Fruit fly (Drosophila melanogaster) whole organism, prepupa: ENCODE data around the gene phu.

ENCODE experiments used
- CG10631 ChIP-seq: fragments of 200-800 bp; sonication (Bioruptor generic); optimal IDR thresholded peaks from 2 replicates; lab custom pipeline; 2016; ENCODE audit warnings: missing biosample characterization, missing genetic modification characterization
- CG11762 ChIP-seq: fragments of 200-800 bp; sonication (Bioruptor generic); optimal IDR thresholded peaks from 3 replicates; lab custom pipeline; 2016; ENCODE audit warnings: missing biosample characterization, missing genetic modification characterization; ENCODE audit not compliant: insufficient read depth
- CG15336 ChIP-seq: fragments of 200-800 bp; sonication (Bioruptor generic); IDR thresholded peaks from 2 replicates; pipeline ENCODE4 v1.3.6; 2022; ENCODE audit warnings: missing biosample characterization, missing genetic modification characterization
- CG1621 ChIP-seq: fragments of 200-800 bp; sonication (Bioruptor generic); optimal IDR thresholded peaks from 3 replicates; lab custom pipeline; 2018; ENCODE audit warnings: missing biosample characterization, mild to moderate bottlenecking, missing genetic modification characterization
- CG16779 ChIP-seq: fragments of 200-800 bp; sonication (Bioruptor generic); optimal IDR thresholded peaks from 3 replicates; lab custom pipeline; 2017; ENCODE audit warnings: missing biosample characterization, mild to moderate bottlenecking, missing genetic modification characterization
- CG3032 ChIP-seq: fragments of 200-800 bp; optimal IDR thresholded peaks from 2 replicates; lab custom pipeline; 2019; ENCODE audit warnings: missing biosample characterization, mild to moderate bottlenecking, missing genetic modification characterization, moderate library complexity
- CG31627 ChIP-seq: fragments of 200-800 bp; sonication (Bioruptor generic); optimal IDR thresholded peaks from 3 replicates; lab custom pipeline; 2016; ENCODE audit warnings: missing biosample characterization, missing genetic modification characterization
- CG32006 ChIP-seq: fragments of 200-800 bp; sonication (Bioruptor generic); optimal IDR thresholded peaks from 3 replicates; lab custom pipeline; 2017; ENCODE audit warnings: missing biosample characterization, mild to moderate bottlenecking, missing genetic modification characterization
- CG34406 ChIP-seq: fragments of 200-800 bp; sonication (Bioruptor generic); optimal IDR thresholded peaks from 3 replicates; lab custom pipeline; 2016; ENCODE audit warnings: missing biosample characterization, missing genetic modification characterization
- CG3919 ChIP-seq: fragments of 200-800 bp; sonication (Bioruptor generic); optimal IDR thresholded peaks from 3 replicates; lab custom pipeline; 2016; ENCODE audit warnings: missing biosample characterization, missing genetic modification characterization
- CG4318 ChIP-seq: fragments of 200-800 bp; sonication (Bioruptor generic); optimal IDR thresholded peaks from 3 replicates; lab custom pipeline; 2017; ENCODE audit warnings: missing biosample characterization, mild to moderate bottlenecking, missing genetic modification characterization
- CG6163 ChIP-seq: fragments of 200-800 bp; sonication (Bioruptor generic); IDR thresholded peaks from 3 replicates; pipeline ENCODE4 v1.3.6; 2022; ENCODE audit warnings: missing biosample characterization, missing genetic modification characterization
- CG6276 ChIP-seq: fragments of 200-800 bp; sonication (Bioruptor generic); optimal IDR thresholded peaks from 2 replicates; lab custom pipeline; 2017; ENCODE audit warnings: missing biosample characterization, mild to moderate bottlenecking, missing genetic modification characterization
- CG6808 ChIP-seq: fragments of 200-800 bp; sonication (Bioruptor generic); optimal IDR thresholded peaks from 3 replicates; lab custom pipeline; 2017; ENCODE audit warnings: missing biosample characterization, missing genetic modification characterization, mild to moderate bottlenecking, moderate library complexity, missing genetic modification reagents
- CG6854 ChIP-seq: fragments of 200-800 bp; sonication (Bioruptor generic); optimal IDR thresholded peaks from 2 replicates; lab custom pipeline; 2017; ENCODE audit warnings: missing biosample characterization, mild to moderate bottlenecking, missing genetic modification characterization
- CG7368 ChIP-seq: fragments of 200-800 bp; sonication (Bioruptor generic); optimal IDR thresholded peaks from 3 replicates; lab custom pipeline; 2016; ENCODE audit warnings: missing biosample characterization, missing genetic modification characterization
- CG8119 ChIP-seq: fragments of 200-800 bp; sonication (Bioruptor generic); IDR thresholded peaks from 3 replicates; pipeline ENCODE4 v1.3.6; 2022; ENCODE audit warnings: missing biosample characterization, missing genetic modification characterization
- CG8632 ChIP-seq: fragments of 200-800 bp; sonication (Bioruptor generic); optimal IDR thresholded peaks from 3 replicates; lab custom pipeline; 2016; ENCODE audit warnings: missing biosample characterization, missing genetic modification characterization
- CG9139 ChIP-seq: fragments of 200-800 bp; sonication (Bioruptor generic); optimal IDR thresholded peaks from 3 replicates; lab custom pipeline; 2017; ENCODE audit warnings: missing biosample characterization, mild to moderate bottlenecking, missing genetic modification characterization
- Eip75B ChIP-seq: fragments of 200-800 bp; sonication (Bioruptor generic); optimal IDR thresholded peaks from 3 replicates; lab custom pipeline; 2016; ENCODE audit warnings: missing biosample characterization, missing genetic modification characterization
- Eip78C ChIP-seq: fragments of 200-800 bp; sonication (Bioruptor generic); peaks from one replicate; lab custom pipeline; 2016; ENCODE audit warnings: missing biosample characterization, missing genetic modification characterization
- Eip93F ChIP-seq: fragments of 200-800 bp; sonication (Bioruptor generic); optimal IDR thresholded peaks from 2 replicates; lab custom pipeline; 2016; ENCODE audit warnings: missing biosample characterization, mild to moderate bottlenecking, missing genetic modification characterization
- Ets21C ChIP-seq: fragments of 200-800 bp; sonication (Bioruptor generic); optimal IDR thresholded peaks from 3 replicates; lab custom pipeline; 2016; ENCODE audit warnings: missing biosample characterization, missing genetic modification characterization
- Ets96B ChIP-seq: fragments of 200-800 bp; optimal IDR thresholded peaks from 2 replicates; lab custom pipeline; 2019; ENCODE audit warnings: missing biosample characterization, mild to moderate bottlenecking, missing genetic modification characterization, moderate library complexity
- Gug ChIP-seq: fragments of 200-800 bp; sonication (Bioruptor generic); IDR thresholded peaks from 2 replicates; pipeline ENCODE4 v1.3.6; 2022; ENCODE audit warnings: missing biosample characterization, missing genetic modification characterization
- Hr39 ChIP-seq: fragments of 200-800 bp; sonication (Bioruptor generic); optimal IDR thresholded peaks from 2 replicates; lab custom pipeline; 2016; ENCODE audit warnings: missing biosample characterization, missing genetic modification characterization
- Hr4 ChIP-seq: fragments of 200-800 bp; sonication (Bioruptor generic); optimal IDR thresholded peaks from 3 replicates; lab custom pipeline; 2016; ENCODE audit warnings: missing biosample characterization, missing genetic modification characterization
- Lpt ChIP-seq: fragments of 200-800 bp; sonication (Bioruptor generic); optimal IDR thresholded peaks from 3 replicates; lab custom pipeline; 2016; ENCODE audit warnings: missing biosample characterization, missing genetic modification characterization
- OdsH ChIP-seq: fragments of 200-800 bp; sonication (Bioruptor generic); optimal IDR thresholded peaks from 3 replicates; lab custom pipeline; 2016; ENCODE audit warnings: missing biosample characterization, missing genetic modification characterization
- Smox ChIP-seq: fragments of 200-800 bp; sonication (Bioruptor generic); optimal IDR thresholded peaks from 3 replicates; lab custom pipeline; 2016; ENCODE audit warnings: missing biosample characterization, missing genetic modification characterization
- Sox102F ChIP-seq: fragments of 200-800 bp; sonication (Bioruptor generic); optimal IDR thresholded peaks from 2 replicates; lab custom pipeline; 2016; ENCODE audit warnings: missing biosample characterization, mild to moderate bottlenecking, missing genetic modification characterization
- Sox14 ChIP-seq: fragments of 200-800 bp; sonication (Bioruptor generic); optimal IDR thresholded peaks from 3 replicates; lab custom pipeline; 2016; ENCODE audit warnings: missing biosample characterization, missing genetic modification characterization
- acj6 ChIP-seq: fragments of 200-800 bp; sonication (Bioruptor generic); optimal IDR thresholded peaks from 3 replicates; lab custom pipeline; 2016; ENCODE audit warnings: missing biosample characterization, missing genetic modification characterization
- cyc ChIP-seq: fragments of 200-800 bp; sonication (Bioruptor generic); optimal IDR thresholded peaks from 3 replicates; lab custom pipeline; 2016; ENCODE audit warnings: missing biosample characterization, missing genetic modification characterization
- dsx ChIP-seq: fragments of 200-800 bp; optimal IDR thresholded peaks from 3 replicates; lab custom pipeline; 2019; ENCODE audit warnings: missing biosample characterization, mild to moderate bottlenecking, missing genetic modification characterization, moderate library complexity; ENCODE audit not compliant: poor library complexity, severe bottlenecking
- eg ChIP-seq: fragments of 200-800 bp; sonication (Bioruptor generic); IDR thresholded peaks from 3 replicates; pipeline ENCODE4 v1.3.6; 2022; ENCODE audit warnings: missing biosample characterization, missing genetic modification characterization
- esn ChIP-seq: fragments of 200-800 bp; sonication (Bioruptor generic); optimal IDR thresholded peaks from 2 replicates; lab custom pipeline; 2016; ENCODE audit warnings: missing biosample characterization, mild to moderate bottlenecking, missing genetic modification characterization, moderate library complexity
- fd85E ChIP-seq: fragments of 200-800 bp; sonication (Bioruptor generic); optimal IDR thresholded peaks from 3 replicates; lab custom pipeline; 2016; ENCODE audit warnings: missing biosample characterization, missing genetic modification characterization
- fkh ChIP-seq: fragments of 200-800 bp; sonication (Bioruptor generic); optimal IDR thresholded peaks from 3 replicates; lab custom pipeline; 2017; ENCODE audit warnings: missing biosample characterization, mild to moderate bottlenecking, missing genetic modification characterization, moderate library complexity
- lz ChIP-seq: fragments of 200-800 bp; sonication (Bioruptor generic); optimal IDR thresholded peaks from 3 replicates; lab custom pipeline; 2016; ENCODE audit warnings: missing biosample characterization, missing genetic modification characterization
- net ChIP-seq: fragments of 200-800 bp; sonication (Bioruptor generic); optimal IDR thresholded peaks from 3 replicates; lab custom pipeline; 2016; ENCODE audit warnings: missing biosample characterization, missing genetic modification characterization
- ss ChIP-seq, 2 experiments: fragments of 200-800 bp; sonication (Bioruptor generic); optimal IDR thresholded peaks; 2 replicates in 1 of 2; 3 replicates in 1 of 2; lab custom pipeline; 2017 to 2018; ENCODE audit warnings: mild to moderate bottlenecking in 2 of 2, missing biosample characterization in 2 of 2, missing genetic modification characterization in 2 of 2, moderate library complexity in 1 of 2
- svp ChIP-seq: fragments of 200-800 bp; sonication (Bioruptor generic); peaks from one replicate; lab custom pipeline; 2016; ENCODE audit warnings: missing biosample characterization, missing genetic modification characterization
- topi ChIP-seq: fragments of 200-800 bp; sonication (Bioruptor generic); optimal IDR thresholded peaks from 3 replicates; lab custom pipeline; 2016; ENCODE audit warnings: missing biosample characterization, missing genetic modification characterization
- vri ChIP-seq: fragments of 200-800 bp; sonication (Bioruptor generic); optimal IDR thresholded peaks from 3 replicates; lab custom pipeline; 2016; ENCODE audit warnings: missing biosample characterization, mild to moderate bottlenecking, missing genetic modification characterization

phu gene

dm6 chr3R:9502416-9502763 is 7.8 kb downstream of the phu start, which contains the start of gene RhoL:
Gene RhoL (minus strand): TSS chr3R:9502581.
- TF ChIP-seq CG15336 (GFP tag; lab: Robert Waterston, UW): peak; percentile 45; the same call in 1 of the 2 replicates
- no peak for TF ChIP-seq CG34406 (GFP tag; lab: Kevin White, UChicago)
- TF ChIP-seq Sox14: peak; percentile 28
- TF ChIP-seq CG16779 (tag; lab: Kevin White, UChicago): no peak
- peak; percentile 47 for TF ChIP-seq esn (GFP tag; lab: Kevin White, UChicago)
- TF ChIP-seq CG1621 (tag; lab: Kevin White, UChicago): peak; percentile 25
- TF ChIP-seq topi: no peak
- peak; percentile 6 for TF ChIP-seq CG7368
- TF ChIP-seq Eip75B (GFP tag; lab: Kevin White, UChicago): peak; percentile 40
- no peak for TF ChIP-seq acj6 (GFP tag; lab: Kevin White, UChicago)
- TF ChIP-seq CG10631 (GFP tag; lab: Kevin White, UChicago): no peak
- no peak for TF ChIP-seq fd85E
- TF ChIP-seq CG6163 (GFP tag; lab: Robert Waterston, UW): peak; percentile 70
- TF ChIP-seq CG32006: no peak
- peak; percentile 11 for TF ChIP-seq CG3032 (tag; lab: Kevin White, UChicago)
- peak; percentile 21 to 40 for TF ChIP-seq ss (GFP tag; optimal IDR thresholded peaks at IDR 0.05; lab: Kevin White, UChicago)
- peak; percentile 81 for TF ChIP-seq Eip78C (GFP tag; lab: Kevin White, UChicago)
- peak; percentile 59 for TF ChIP-seq net (GFP tag; lab: Kevin White, UChicago)
- TF ChIP-seq Lpt: peak; percentile 28
- TF ChIP-seq Gug (GFP tag; lab: Robert Waterston, UW): no peak
- TF ChIP-seq vri: peak; percentile 83
- TF ChIP-seq Eip93F: peak; percentile 29
- peak; percentile 43; the same call in 2 of the 3 replicates for TF ChIP-seq CG8119
- TF ChIP-seq Hr39: no peak
- TF ChIP-seq CG3919 (GFP tag; lab: Kevin White, UChicago): no peak
- TF ChIP-seq dsx (GFP tag; lab: Kevin White, UChicago): peak; percentile 90
- peak; percentile 62 for TF ChIP-seq CG6854 (GFP tag; lab: Kevin White, UChicago)
- TF ChIP-seq OdsH (GFP tag; lab: Kevin White, UChicago): no peak
- TF ChIP-seq svp: no peak
- TF ChIP-seq fkh (GFP tag; lab: Kevin White, UChicago): peak; percentile 37
- no peak for TF ChIP-seq CG9139 (GFP tag; lab: Kevin White, UChicago)
- TF ChIP-seq Ets96B (tag; lab: Kevin White, UChicago): peak; percentile 10
- no peak for TF ChIP-seq CG6276 (GFP tag; lab: Kevin White, UChicago)
- no peak for TF ChIP-seq cyc (GFP tag; lab: Kevin White, UChicago)

DNA sequence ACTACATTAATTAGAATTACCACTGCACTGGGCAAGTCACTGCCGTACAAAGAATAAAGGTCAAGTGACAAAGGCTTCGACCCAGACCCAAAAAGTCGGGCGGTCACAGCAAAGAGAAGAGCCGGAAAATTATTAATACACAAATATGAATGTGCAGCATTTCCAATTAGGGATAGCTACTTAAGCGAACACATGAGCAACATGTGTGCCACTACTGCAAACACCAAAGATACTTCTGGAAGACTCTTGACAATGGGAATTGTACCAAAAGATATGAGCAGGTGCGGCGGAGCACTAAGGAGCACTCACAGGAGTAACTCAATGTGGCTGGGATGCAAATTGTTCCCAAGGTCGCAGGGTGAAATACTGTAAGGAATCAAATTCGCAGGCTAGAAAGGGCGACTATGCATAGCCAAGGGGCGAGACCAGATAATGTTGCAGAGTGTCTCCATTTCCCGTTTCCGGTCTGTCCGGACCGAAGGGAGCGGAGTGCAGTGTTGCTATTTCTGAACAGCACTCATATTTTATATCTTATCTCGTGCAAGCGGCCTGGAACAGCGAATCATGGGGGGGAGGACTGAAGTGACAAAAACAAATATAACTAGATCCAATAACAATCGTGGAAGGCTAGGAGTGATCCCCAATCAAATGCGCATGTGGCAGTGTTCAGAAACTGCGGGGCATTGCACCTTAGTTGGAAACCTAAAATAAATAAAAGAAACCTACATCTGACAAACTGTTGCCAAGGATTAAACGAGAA is 8.9 kb downstream of the phu start:
- TF ChIP-seq Eip78C (GFP tag; lab: Kevin White, UChicago) (peak; percentile 61), dsx (GFP tag; lab: Kevin White, UChicago) (peak; percentile 30), CG6163 (GFP tag; lab: Robert Waterston, UW) (peak; percentile 17; the same call in 1 of the 3 replicates), ss (GFP tag; optimal IDR thresholded peaks at IDR 0.05; lab: Kevin White, UChicago) (peak in 1 of 2 experiments; percentile 8), CG8119 (0 out of 3 replicates have a peak, but pooled peaks have one; percentile 16), CG7368 (no peak)

dm6 chr3R:9504355-9504754 is 9.8 kb downstream of the phu start, which contains the start of gene CG8149:
Gene CG8149 (plus strand): TSS chr3R:9504656.
- TF ChIP-seq CG34406 (GFP tag; lab: Kevin White, UChicago) (no peak), eg (GFP tag; lab: Robert Waterston, UW) (no peak), Eip93F (no peak), CG4318 (GFP tag; lab: Kevin White, UChicago) (no peak), Eip75B (GFP tag; lab: Kevin White, UChicago) (no peak), CG9139 (GFP tag; lab: Kevin White, UChicago) (no peak), CG3919 (GFP tag; lab: Kevin White, UChicago) (no peak), CG6854 (GFP tag; lab: Kevin White, UChicago) (no peak), CG11762 (no peak), Sox102F (no peak), vri (no peak), CG15336 (GFP tag; lab: Robert Waterston, UW) (no peak), ss (GFP tag; optimal IDR thresholded peaks at IDR 0.05; lab: Kevin White, UChicago) (no peak), Smox (GFP tag; lab: Kevin White, UChicago) (no peak), esn (GFP tag; lab: Kevin White, UChicago) (peak; percentile 27), OdsH (GFP tag; lab: Kevin White, UChicago) (no peak), CG7368 (no peak), Hr4 (GFP tag; lab: Kevin White, UChicago) (no peak), Ets21C (GFP tag; lab: Kevin White, UChicago) (no peak), lz (GFP tag; lab: Kevin White, UChicago) (peak; percentile 14), CG16779 (tag; lab: Kevin White, UChicago) (no peak), CG8632 (GFP tag; lab: Kevin White, UChicago) (no peak), dsx (GFP tag; lab: Kevin White, UChicago) (peak; percentile 11), CG6808 (no peak), CG10631 (GFP tag; lab: Kevin White, UChicago) (no peak), CG31627 (GFP tag; lab: Kevin White, UChicago) (no peak)
